Fruit fly (Drosophila melanogaster): ENCODE measurements around the gene ND-B14.5B.

DNA sequence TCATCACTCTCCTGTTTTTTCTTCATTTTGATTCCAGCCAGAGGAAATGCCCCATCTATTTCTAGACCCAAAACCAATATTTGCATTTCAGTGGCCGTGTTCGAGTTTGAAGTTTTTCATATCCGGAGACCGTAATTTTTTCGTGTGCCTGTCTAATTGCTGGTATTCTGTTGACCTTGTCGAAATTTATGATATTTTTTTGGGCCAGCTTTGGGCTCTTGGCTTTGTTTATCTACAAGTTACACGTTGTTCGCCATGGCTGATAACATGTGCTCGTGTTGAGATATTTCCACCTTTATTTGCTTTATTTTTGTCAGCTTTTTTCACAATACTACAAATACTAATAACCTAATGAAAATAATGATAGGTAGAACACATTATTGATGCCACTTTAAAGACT is 23.9 kb downstream of the ND-B14.5B start:
- TF ChIP-seq CG10274 (GFP tag; optimal IDR thresholded peaks at IDR 0.05): no peak
- no peak for TF ChIP-seq CG7839 (tag; optimal IDR thresholded peaks at IDR 0.05)
- no peak for TF ChIP-seq bigmax (GFP tag; optimal IDR thresholded peaks at IDR 0.05)
- TF ChIP-seq Hr39 (optimal IDR thresholded peaks at IDR 0.05): no peak
- TF ChIP-seq CG10147 (GFP tag; optimal IDR thresholded peaks at IDR 0.05): no peak
- no peak for TF ChIP-seq CG10979 (tag; optimal IDR thresholded peaks at IDR 0.05)
- TF ChIP-seq CG7987 (GFP tag; optimal IDR thresholded peaks at IDR 0.05): peak; percentile 51
- no peak for TF ChIP-seq ato (GFP tag; IDR thresholded peaks at IDR 0.05; ENCODE audit: partially characterized antibody)
- no peak for TF ChIP-seq CG4820 (GFP tag; optimal IDR thresholded peaks at IDR 0.05)
- TF ChIP-seq CG32767 (GFP tag; IDR thresholded peaks at IDR 0.05): no peak
- no peak for TF ChIP-seq Hey (tag; optimal IDR thresholded peaks at IDR 0.05)
- no peak for TF ChIP-seq CG43689 (GFP tag; IDR thresholded peaks at IDR 0.05)
- peak; percentile 76 for TF ChIP-seq sens (GFP tag)

Measured in whole organism, embryonic.